Worm (Caenorhabditis elegans) whole organism, late embryonic: ENCODE data around the gene icl-1.

Experiments used
- F13H6.1 ChIP-seq: sonication (generic microtip); optimal IDR thresholded peaks from 2 replicates; lab custom pipeline; 2016; ENCODE audit warnings: missing genetic modification characterization, missing compliant biosample characterization
- K02D7.2 ChIP-seq: sonication (generic microtip); optimal IDR thresholded peaks from 2 replicates; lab custom pipeline; 2017; ENCODE audit warnings: mild to moderate bottlenecking, missing genetic modification characterization, missing compliant biosample characterization
- fkh-10 ChIP-seq: fragments of 150-350 bp; optimal IDR thresholded peaks from 2 replicates; lab custom pipeline; 2014; ENCODE audit warnings: missing biosample characterization, missing genetic modification reagents, missing genetic modification characterization
- lin-11 ChIP-seq: fragments of 200-800 bp; sonication (Bioruptor generic); optimal IDR thresholded peaks from 2 replicates; lab custom pipeline; 2018; ENCODE audit warnings: mild to moderate bottlenecking, missing genetic modification characterization, missing compliant biosample characterization
- nfya-1 ChIP-seq: sonication (generic microtip); optimal IDR thresholded peaks from 2 replicates; lab custom pipeline; 2017; ENCODE audit warnings: missing genetic modification characterization, mild to moderate bottlenecking, missing compliant biosample characterization, antibody characterized with exemption, moderate library complexity
- pat-9 ChIP-seq: fragments of 200-800 bp; sonication (Bioruptor generic); optimal IDR thresholded peaks from 2 replicates; lab custom pipeline; 2018; ENCODE audit warnings: mild to moderate bottlenecking, missing genetic modification characterization, moderate library complexity, missing compliant biosample characterization
- pha-4 ChIP-seq: fragments of 150-350 bp; optimal IDR thresholded peaks from 2 replicates; lab custom pipeline; 2018; ENCODE audit warnings: missing biosample characterization, missing genetic modification reagents, missing genetic modification characterization
- pqm-1 ChIP-seq: sonication (generic microtip); optimal IDR thresholded peaks from 2 replicates; lab custom pipeline; 2016; ENCODE audit warnings: missing genetic modification characterization, missing compliant biosample characterization
- syd-9 ChIP-seq: sonication (generic microtip); optimal IDR thresholded peaks from 2 replicates; lab custom pipeline; 2016; ENCODE audit warnings: mild to moderate bottlenecking, missing genetic modification characterization, moderate library complexity, missing compliant biosample characterization
- unc-55 ChIP-seq: sonication (generic microtip); optimal IDR thresholded peaks from 2 replicates; lab custom pipeline; 2017; ENCODE audit warnings: missing biosample characterization, missing genetic modification reagents, missing genetic modification characterization
- zip-5 ChIP-seq: sonication (generic microtip); optimal IDR thresholded peaks from 2 replicates; lab custom pipeline; 2016; ENCODE audit warnings: missing genetic modification characterization, missing compliant biosample characterization

- TF ChIP-seq nfya-1 (tag; lab: Kevin White, UChicago) (no peak), pat-9 (tag; lab: Kevin White, UChicago) (no peak), zip-5 (tag; lab: Kevin White, UChicago) (no peak), lin-11 (tag; lab: Kevin White, UChicago) (no peak), pha-4 (tag; lab: Kevin White, UChicago) (no peak), F13H6.1 (tag; lab: Kevin White, UChicago) (no peak), unc-55 (GFP tag; lab: Kevin White, UChicago) (no peak), fkh-10 (GFP tag; lab: Kevin White, UChicago) (no peak), pqm-1 (tag; lab: Kevin White, UChicago) (no peak), K02D7.2 (no peak), syd-9 (tag; lab: Kevin White, UChicago) (no peak)
Observed at ce11 chrV:756169-756568, 28.4 kb upstream of the icl-1 start, which contains the start of gene str-20.
